Worm (Caenorhabditis elegans) whole organism, L1 larva: ENCODE measurements around the gene F47D12.7.

Source experiments
- aly-2 ChIP-seq: fragments of 150-350 bp; optimal IDR thresholded peaks from 2 replicates; lab custom pipeline; 2014; ENCODE audit warnings: missing biosample characterization, missing genetic modification characterization
- ama-1 ChIP-seq: fragments of 150-350 bp; optimal IDR thresholded peaks from 2 replicates; lab custom pipeline; 2014
- blmp-1 ChIP-seq: fragments of 150-350 bp; optimal IDR thresholded peaks from 2 replicates; lab custom pipeline; 2014; ENCODE audit warnings: missing biosample characterization, missing genetic modification characterization
- ceh-63 ChIP-seq: fragments of 200-800 bp; sonication (Bioruptor generic); optimal IDR thresholded peaks from 2 replicates; lab custom pipeline; 2018; ENCODE audit warnings: mild to moderate bottlenecking, missing genetic modification characterization, missing compliant biosample characterization
- ceh-8 ChIP-seq: fragments of 200-800 bp; sonication (Bioruptor generic); optimal IDR thresholded peaks from 2 replicates; lab custom pipeline; 2018; ENCODE audit warnings: mild to moderate bottlenecking, missing genetic modification characterization, moderate library complexity, missing compliant biosample characterization
- ceh-90 ChIP-seq: sonication (generic microtip); optimal IDR thresholded peaks from 2 replicates; lab custom pipeline; 2016; ENCODE audit warnings: missing genetic modification characterization, missing compliant biosample characterization
- dpl-1 ChIP-seq, 3 experiments: fragments of 150-350 bp in 2 of 3; sonication (generic microtip) in 1 of 3; optimal IDR thresholded peaks; 2 replicates each; lab custom pipeline; 2014 to 2017; ENCODE audit warnings: missing biosample characterization in 3 of 3, missing genetic modification characterization in 3 of 3, missing genetic modification reagents in 3 of 3
- dsc-1 ChIP-seq: sonication (generic microtip); optimal IDR thresholded peaks from 2 replicates; lab custom pipeline; 2016; ENCODE audit warnings: mild to moderate bottlenecking, missing genetic modification characterization, missing compliant biosample characterization
- egl-13 ChIP-seq: sonication (generic microtip); optimal IDR thresholded peaks from 2 replicates; lab custom pipeline; 2016; ENCODE audit warnings: missing genotype, missing genetic modification reagents, missing genetic modification characterization, missing compliant biosample characterization
- egl-27 ChIP-seq, 2 experiments: fragments of 150-350 bp in 1 of 2; sonication (generic microtip); optimal IDR thresholded peaks; 3 replicates each; lab custom pipeline; 2017 to 2018; ENCODE audit warnings: missing biosample characterization in 2 of 2, missing genetic modification characterization in 2 of 2, missing genetic modification reagents in 2 of 2
- ets-5 ChIP-seq: fragments of 200-800 bp; sonication (Bioruptor generic); IDR thresholded peaks from 2 replicates; pipeline ENCODE4 v1.3.6; 2022; ENCODE audit warnings: missing genetic modification characterization, missing compliant biosample characterization
- fkh-10 ChIP-seq: sonication (generic microtip); optimal IDR thresholded peaks from 2 replicates; lab custom pipeline; 2017; ENCODE audit warnings: missing biosample characterization, missing genetic modification reagents, missing genetic modification characterization
- fkh-4 ChIP-seq: sonication (generic microtip); optimal IDR thresholded peaks from 2 replicates; lab custom pipeline; 2016; ENCODE audit warnings: missing compliant biosample characterization, missing genetic modification characterization, borderline replicate concordance
- jun-1 ChIP-seq: fragments of 150-350 bp; optimal IDR thresholded peaks from 2 replicates; lab custom pipeline; 2014; ENCODE audit warnings: missing biosample characterization, missing genetic modification reagents, missing genetic modification characterization
- lin-15B ChIP-seq: fragments of 150-350 bp; sonication (generic microtip); optimal IDR thresholded peaks from 3 replicates; lab custom pipeline; 2014; ENCODE audit warnings: missing biosample characterization, missing genetic modification characterization
- lin-35 ChIP-seq, 2 experiments: fragments of 150-350 bp; optimal IDR thresholded peaks; 2 replicates each; lab custom pipeline; 2014; ENCODE audit warnings: missing biosample characterization in 2 of 2, missing genetic modification characterization in 2 of 2, missing genetic modification reagents in 2 of 2
- mef-2 ChIP-seq: fragments of 150-350 bp; optimal IDR thresholded peaks from 2 replicates; lab custom pipeline; 2014; ENCODE audit warnings: missing biosample characterization, missing genetic modification characterization
- nhr-11 ChIP-seq: fragments of 150-350 bp; optimal IDR thresholded peaks from 2 replicates; lab custom pipeline; 2014; ENCODE audit warnings: missing biosample characterization, missing genetic modification characterization
- nhr-12 ChIP-seq: sonication (generic microtip); optimal IDR thresholded peaks from 2 replicates; lab custom pipeline; 2017; ENCODE audit warnings: missing biosample characterization, missing genetic modification characterization
- nhr-237 ChIP-seq: fragments of 150-350 bp; optimal IDR thresholded peaks from 2 replicates; lab custom pipeline; 2014; ENCODE audit warnings: missing biosample characterization, missing genetic modification characterization
- nhr-28 ChIP-seq: fragments of 150-350 bp; optimal IDR thresholded peaks from 2 replicates; lab custom pipeline; 2014; ENCODE audit warnings: missing biosample characterization, missing genetic modification characterization
- nhr-71 ChIP-seq: sonication (generic microtip); optimal IDR thresholded peaks from 2 replicates; lab custom pipeline; 2016; ENCODE audit warnings: mild to moderate bottlenecking, missing genetic modification characterization, moderate library complexity, missing compliant biosample characterization
- nhr-90 ChIP-seq: sonication (generic microtip); optimal IDR thresholded peaks from 2 replicates; lab custom pipeline; 2016; ENCODE audit warnings: mild to moderate bottlenecking, missing genetic modification characterization, missing compliant biosample characterization; ENCODE audit not compliant: poor library complexity
- pqm-1 ChIP-seq: sonication (generic microtip); optimal IDR thresholded peaks from 3 replicates; lab custom pipeline; 2017; ENCODE audit warnings: missing biosample characterization, missing genetic modification characterization
- skn-1 ChIP-seq: fragments of 150-350 bp; optimal IDR thresholded peaks from 2 replicates; lab custom pipeline; 2014; ENCODE audit warnings: missing biosample characterization, missing genetic modification characterization
- snpc-4 ChIP-seq: fragments of 150-350 bp; optimal IDR thresholded peaks from 2 replicates; lab custom pipeline; 2014; ENCODE audit warnings: missing biosample characterization, missing genetic modification characterization
- snu-23 ChIP-seq: sonication (generic microtip); optimal IDR thresholded peaks from 2 replicates; lab custom pipeline; 2016; ENCODE audit warnings: missing genetic modification characterization, missing compliant biosample characterization
- sox-4 ChIP-seq: sonication (generic microtip); optimal IDR thresholded peaks from 2 replicates; lab custom pipeline; 2016; ENCODE audit warnings: missing genetic modification characterization, missing compliant biosample characterization
- sptf-1 ChIP-seq: fragments of 150-350 bp; optimal IDR thresholded peaks from 2 replicates; lab custom pipeline; 2014; ENCODE audit warnings: missing biosample characterization, missing genetic modification characterization
- swsn-7 ChIP-seq: sonication (generic microtip); optimal IDR thresholded peaks from 2 replicates; lab custom pipeline; 2016; ENCODE audit warnings: missing genetic modification characterization, missing compliant biosample characterization
- unc-30 ChIP-seq: sonication (generic microtip); optimal IDR thresholded peaks from 2 replicates; lab custom pipeline; 2017; ENCODE audit warnings: missing biosample characterization, missing genetic modification characterization
- unc-62 ChIP-seq: fragments of 150-350 bp; optimal IDR thresholded peaks from 2 replicates; lab custom pipeline; 2014; ENCODE audit warnings: missing biosample characterization, missing genetic modification reagents, missing genetic modification characterization
- vab-15 ChIP-seq: sonication (generic microtip); optimal IDR thresholded peaks from 2 replicates; lab custom pipeline; 2017; ENCODE audit warnings: missing genotype, mild to moderate bottlenecking, missing genetic modification characterization, missing compliant biosample characterization
- xbp-1 ChIP-seq: sonication (generic microtip); optimal IDR thresholded peaks from 2 replicates; lab custom pipeline; 2016; ENCODE audit warnings: missing genetic modification characterization, missing compliant biosample characterization
- ztf-4 ChIP-seq: fragments of 150-350 bp; optimal IDR thresholded peaks from 2 replicates; lab custom pipeline; 2014; ENCODE audit warnings: missing biosample characterization, missing genetic modification characterization

Gene F47D12.7

ce11 chrIII:6270277-6270676, 25.5 kb downstream of the F47D12.7 start, which contains the start of gene srg-3:
Gene srg-3 (minus strand): TSS chrIII:6270377.
- no peak for TF ChIP-seq snu-23 (GFP tag; lab: Kevin White, UChicago)
- TF ChIP-seq lin-35 (GFP tag; optimal IDR thresholded peaks at IDR 0.05; lab: Kevin White, UChicago), result no peak
- no peak for TF ChIP-seq unc-62 (GFP tag; lab: Kevin White, UChicago)
- TF ChIP-seq blmp-1, result no peak
- TF ChIP-seq fkh-10 (GFP tag; lab: Kevin White, UChicago), result no peak
- no peak for TF ChIP-seq dpl-1 (GFP tag; optimal IDR thresholded peaks at IDR 0.05; lab: Kevin White, UChicago)
- TF ChIP-seq ceh-90 (tag; lab: Kevin White, UChicago), result no peak
- TF ChIP-seq fkh-4, result no peak
- TF ChIP-seq snpc-4, result no peak
- TF ChIP-seq unc-30, result no peak
- TF ChIP-seq mef-2 (tag; lab: Kevin White, UChicago), result no peak
- TF ChIP-seq ztf-4 (tag; lab: Kevin White, UChicago), result no peak
- TF ChIP-seq ets-5 (GFP tag; lab: Robert Waterston, UW), result no peak
- TF ChIP-seq nhr-12 (tag; lab: Kevin White, UChicago), result no peak

ce11 chrIII:6268061-6268460, 27.8 kb downstream of the F47D12.7 start, which contains the start of gene srg-7:
Gene srg-7 (minus strand): TSS chrIII:6268161.
- no peak for TF ChIP-seq snpc-4

- TF ChIP-seq nhr-237 (tag; lab: Kevin White, UChicago) (no peak), nhr-28 (no peak), jun-1 (no peak), lin-15B (tag; lab: Kevin White, UChicago) (no peak), ztf-4 (tag; lab: Kevin White, UChicago) (no peak)
These were observed 29.9 kb downstream of the F47D12.7 start, which contains the start of gene srg-6 for ce11 chrIII:6265911-6266310. Gene srg-6 (minus strand): TSS chrIII:6266011.

ce11 chrIII:6264447-6264846, 31.4 kb downstream of the F47D12.7 start, which contains the start of gene srg-5:
Gene srg-5 (minus strand): TSS chrIII:6264547.
- TF ChIP-seq fkh-10 (GFP tag; lab: Kevin White, UChicago), result no peak
- TF ChIP-seq, all 84 proteins: peak for 0

- no peak for TF ChIP-seq sox-4
These were observed 33.8 kb downstream of the F47D12.7 start, which contains the start of gene srg-4 for ce11 chrIII:6261985-6262384. Gene srg-4 (minus strand): TSS chrIII:6262085.

- TF ChIP-seq skn-1 (tag; lab: Kevin White, UChicago) (no peak), dsc-1 (tag; lab: Kevin White, UChicago) (no peak), swsn-7 (tag; lab: Kevin White, UChicago) (no peak), ceh-63 (GFP tag; lab: Kevin White, UChicago) (no peak), nhr-71 (tag; lab: Kevin White, UChicago) (no peak), mef-2 (tag; lab: Kevin White, UChicago) (no peak), nhr-11 (tag; lab: Kevin White, UChicago) (no peak), sptf-1 (no peak), vab-15 (tag; lab: Kevin White, UChicago) (no peak), nhr-237 (tag; lab: Kevin White, UChicago) (no peak), ceh-8 (no peak), lin-15B (tag; lab: Kevin White, UChicago) (no peak), ama-1 (no peak), egl-13 (tag; lab: Kevin White, UChicago) (no peak), nhr-90 (tag; lab: Kevin White, UChicago) (no peak), pqm-1 (tag; lab: Kevin White, UChicago) (no peak), fkh-10 (GFP tag; lab: Kevin White, UChicago) (no peak), xbp-1 (no peak), aly-2 (tag; lab: Kevin White, UChicago) (no peak), egl-27 (tag; optimal IDR thresholded peaks at IDR 0.05; lab: Kevin White, UChicago) (no peak)
These were observed 35.7 kb downstream of the F47D12.7 start, which contains the start of gene srg-2 for ce11 chrIII:6260115-6260514. Gene srg-2 (minus strand): TSS chrIII:6260215.
